Worm (Caenorhabditis elegans) whole organism, L1 larva: ENCODE results near the gene F36G3.3.

Source experiments
- C16A3.4 ChIP-seq: fragments of 150-350 bp; optimal IDR thresholded peaks from 2 replicates; lab custom pipeline; 2014; ENCODE audit warnings: missing biosample characterization, missing genetic modification characterization
- aly-2 ChIP-seq: fragments of 150-350 bp; optimal IDR thresholded peaks from 2 replicates; lab custom pipeline; 2014; ENCODE audit warnings: missing biosample characterization, missing genetic modification characterization
- blmp-1 ChIP-seq: fragments of 150-350 bp; optimal IDR thresholded peaks from 2 replicates; lab custom pipeline; 2014; ENCODE audit warnings: missing biosample characterization, missing genetic modification characterization
- elt-2 ChIP-seq: sonication (generic microtip); optimal IDR thresholded peaks from 2 replicates; lab custom pipeline; 2016; ENCODE audit warnings: missing genetic modification characterization, mild to moderate bottlenecking, inconsistent platforms, missing compliant biosample characterization, missing genetic modification reagents
- ets-5 ChIP-seq: fragments of 200-800 bp; sonication (Bioruptor generic); IDR thresholded peaks from 2 replicates; pipeline ENCODE4 v1.3.6; 2022; ENCODE audit warnings: missing genetic modification characterization, missing compliant biosample characterization
- lin-14 ChIP-seq: fragments of 200-800 bp; sonication (Bioruptor generic); optimal IDR thresholded peaks from 2 replicates; lab custom pipeline; 2018; ENCODE audit warnings: mild to moderate bottlenecking, missing genetic modification characterization, moderate library complexity, missing compliant biosample characterization
- pqm-1 ChIP-seq: sonication (generic microtip); optimal IDR thresholded peaks from 3 replicates; lab custom pipeline; 2017; ENCODE audit warnings: missing biosample characterization, missing genetic modification characterization
- vab-15 ChIP-seq: sonication (generic microtip); optimal IDR thresholded peaks from 2 replicates; lab custom pipeline; 2017; ENCODE audit warnings: missing genotype, mild to moderate bottlenecking, missing genetic modification characterization, missing compliant biosample characterization
- xbp-1 ChIP-seq: sonication (generic microtip); optimal IDR thresholded peaks from 2 replicates; lab custom pipeline; 2016; ENCODE audit warnings: missing genetic modification characterization, missing compliant biosample characterization

The F36G3.3 gene

DNA sequence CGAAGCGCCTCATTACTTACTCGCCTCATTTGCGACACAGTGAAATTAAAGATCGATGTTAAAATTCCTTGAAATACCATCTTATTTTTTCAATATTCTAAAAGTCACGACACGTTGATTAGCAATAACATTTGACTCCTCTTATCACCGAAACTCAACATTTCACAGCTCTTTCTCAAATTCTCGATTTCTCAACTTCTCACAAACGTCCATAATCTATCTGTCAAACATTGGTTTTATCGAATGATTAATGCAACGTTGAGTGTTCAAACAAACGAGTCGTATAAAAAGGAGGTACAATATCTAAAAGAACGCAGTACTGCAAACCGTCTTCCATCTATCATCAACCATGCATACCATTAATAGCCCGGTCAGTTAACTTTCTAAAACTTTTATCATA lies 51.6 kb downstream of the F36G3.3 start, which contains the start of gene lec-8:
lec-8 (plus strand) TSS at position 314 of the 400 bp plus-strand sequence.
- no peak for TF ChIP-seq blmp-1 (tag; lab: Kevin White, UChicago)
- TF ChIP-seq C16A3.4 (tag; lab: Kevin White, UChicago), result no peak
- peak; percentile 22 for TF ChIP-seq elt-2 (tag; lab: Kevin White, UChicago)
- no peak for TF ChIP-seq lin-14
- no peak for TF ChIP-seq pqm-1 (tag; lab: Kevin White, UChicago)
- TF ChIP-seq aly-2 (tag; lab: Kevin White, UChicago), result no peak
- TF ChIP-seq ets-5, result no peak
- TF ChIP-seq vab-15 (tag; lab: Kevin White, UChicago), result no peak
- no peak for TF ChIP-seq xbp-1 (tag; lab: Kevin White, UChicago)
